Worm (Caenorhabditis elegans) whole organism, mixed stage, embryonic: ENCODE results near the gene srh-194.

Source experiments
- ces-1 ChIP-seq: fragments of 150-350 bp; optimal IDR thresholded peaks from 2 replicates; lab custom pipeline; 2014; ENCODE audit warnings: missing biosample characterization, missing genetic modification reagents, missing genetic modification characterization
- elt-1 ChIP-seq: sonication (generic microtip); optimal IDR thresholded peaks from 2 replicates; lab custom pipeline; 2017; ENCODE audit warnings: missing genetic modification characterization, mild to moderate bottlenecking, missing compliant biosample characterization, antibody characterized with exemption, moderate library complexity, borderline replicate concordance; ENCODE audit not compliant: insufficient read depth
- elt-3 ChIP-seq: fragments of 150-350 bp; optimal IDR thresholded peaks from 2 replicates; lab custom pipeline; 2014; ENCODE audit warnings: missing biosample characterization, missing genetic modification characterization
- lin-13 ChIP-seq: fragments of 150-350 bp; optimal IDR thresholded peaks from 2 replicates; lab custom pipeline; 2014; ENCODE audit warnings: missing biosample characterization, missing genetic modification characterization
- lsy-2 ChIP-seq: fragments of 150-350 bp; optimal IDR thresholded peaks from 2 replicates; lab custom pipeline; 2014; ENCODE audit warnings: missing biosample characterization, missing genetic modification characterization
- mab-5 ChIP-seq: fragments of 150-350 bp; optimal IDR thresholded peaks from 2 replicates; lab custom pipeline; 2014; ENCODE audit warnings: missing biosample characterization, missing genetic modification characterization
- mls-2 ChIP-seq: sonication (generic microtip); optimal IDR thresholded peaks from 2 replicates; lab custom pipeline; 2016; ENCODE audit warnings: mild to moderate bottlenecking, missing genetic modification characterization, moderate library complexity, missing compliant biosample characterization
- nhr-237 ChIP-seq: fragments of 150-350 bp; optimal IDR thresholded peaks from 2 replicates; lab custom pipeline; 2014; ENCODE audit warnings: missing biosample characterization, missing genetic modification characterization
- pha-4 ChIP-seq: fragments of 150-350 bp; optimal IDR thresholded peaks from 2 replicates; lab custom pipeline; 2018; ENCODE audit warnings: missing biosample characterization, missing genetic modification reagents, missing genetic modification characterization
- unc-39 ChIP-seq: fragments of 150-350 bp; optimal IDR thresholded peaks from 2 replicates; lab custom pipeline; 2014; ENCODE audit warnings: missing biosample characterization, missing genetic modification characterization
- unc-62 ChIP-seq: fragments of 150-350 bp; optimal IDR thresholded peaks from 2 replicates; lab custom pipeline; 2014; ENCODE audit warnings: missing biosample characterization, missing genetic modification reagents, missing genetic modification characterization

DNA sequence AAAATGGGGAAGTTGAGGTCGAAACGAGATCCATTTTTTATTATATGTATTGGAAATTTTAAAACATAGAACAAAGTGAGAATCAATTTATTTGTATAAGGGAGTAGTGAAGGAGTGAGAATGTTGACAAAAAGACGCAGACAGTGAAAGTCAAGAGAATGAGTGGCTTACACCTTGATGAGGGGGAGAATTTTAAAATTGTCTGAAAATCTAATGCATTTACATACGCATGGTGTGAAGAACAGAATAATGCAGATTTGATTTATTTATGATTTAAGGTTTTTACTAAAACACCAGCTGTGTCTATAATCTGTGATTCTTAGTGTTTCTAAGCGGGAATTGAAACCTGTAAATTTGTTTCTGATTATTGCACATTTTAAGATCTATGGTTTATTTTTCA lies 32.1 kb upstream of the srh-194 start, which contains the start of gene nhr-125:
- TF ChIP-seq lsy-2 (no peak), elt-3 (no peak), nhr-237 (tag; lab: Kevin White, UChicago) (no peak), unc-39 (tag; lab: Kevin White, UChicago) (no peak), mab-5 (tag; lab: Kevin White, UChicago) (no peak), ces-1 (GFP tag; lab: Kevin White, UChicago) (no peak), mls-2 (tag; lab: Kevin White, UChicago) (no peak), elt-1 (no peak), unc-62 (GFP tag; lab: Kevin White, UChicago) (no peak), pha-4 (tag; lab: Kevin White, UChicago) (no peak), lin-13 (no peak)
